Worm (Caenorhabditis elegans) whole organism, dauer: Measurements from ENCODE around the gene E02C12.12.
"Not testable (repeated sequence)": the region's sequence is repeated elsewhere in the genome, so short reads cannot be mapped to it uniquely, and the experiment has no call there.

Experiments
- unc-62 ChIP-seq: sonication (generic microtip); optimal IDR thresholded peaks from 2 replicates; lab custom pipeline; 2017; ENCODE audit warnings: missing biosample characterization, missing genetic modification reagents, missing genetic modification characterization

E02C12.12 gene

DNA sequence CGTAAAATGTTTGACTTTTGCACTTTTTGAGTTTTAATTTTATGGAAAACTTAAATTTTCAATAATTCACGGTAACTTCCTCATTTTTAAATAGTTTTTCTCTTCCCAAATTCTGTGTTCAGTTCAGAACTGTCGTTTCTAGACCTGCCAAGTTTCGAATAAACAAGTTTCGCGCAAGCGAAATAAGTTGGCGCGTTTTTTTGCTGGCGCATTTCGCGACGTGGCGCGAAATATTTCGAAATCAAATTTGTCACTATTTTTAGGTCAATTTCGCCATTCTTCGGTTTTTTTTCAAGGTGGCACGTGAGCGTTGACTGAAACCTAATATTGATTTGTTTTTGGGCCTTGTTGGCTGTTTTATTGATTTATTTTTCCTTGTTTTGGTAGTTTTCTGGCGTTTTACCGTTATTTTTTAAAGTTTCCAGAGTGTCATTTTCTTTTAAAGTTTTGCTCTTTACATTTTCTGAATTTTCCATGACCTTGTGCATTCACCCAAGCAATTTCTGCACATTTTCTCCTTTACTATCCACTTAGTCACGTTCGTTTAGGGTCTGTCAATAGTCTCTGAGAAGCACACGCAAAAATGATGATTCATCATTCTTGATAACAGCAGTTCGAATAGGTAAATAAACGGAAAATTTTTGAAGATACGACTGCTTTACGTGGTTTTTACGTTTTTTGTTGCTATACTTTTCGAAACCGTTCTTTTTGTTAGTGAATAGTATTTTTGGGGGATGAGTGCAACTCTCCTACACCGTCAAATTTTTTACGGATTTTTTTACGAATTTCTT, 620 bp upstream of the E02C12.12 start:
- TF ChIP-seq unc-62 (GFP tag; lab: Kevin White, UChicago): no peak

DNA sequence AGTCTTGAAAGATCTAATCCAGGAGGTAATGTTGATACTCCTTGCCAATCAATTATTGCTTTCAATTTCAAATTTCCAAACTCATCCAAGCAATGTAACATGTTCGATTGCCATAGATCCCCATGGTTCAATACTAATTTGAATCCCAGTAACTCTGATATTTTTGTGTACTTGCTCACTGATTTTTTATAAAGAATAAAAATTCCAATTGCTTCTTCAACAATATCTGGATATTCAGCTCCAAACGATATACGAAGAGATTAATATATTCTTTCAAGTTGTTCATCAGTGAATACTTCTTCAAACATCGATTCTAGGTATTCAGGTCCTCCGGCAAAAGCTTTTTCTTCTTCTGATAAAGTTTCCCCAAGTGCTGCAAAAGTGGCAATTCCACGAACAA, 2.3 kb downstream of the E02C12.12 start, which contains the start of gene E02C12.11:
Gene E02C12.11, minus strand, starts transcription at position 101 of the 400 bp plus-strand sequence.
- TF ChIP-seq unc-62 (GFP tag; lab: Kevin White, UChicago): not testable (repeated sequence)

DNA sequence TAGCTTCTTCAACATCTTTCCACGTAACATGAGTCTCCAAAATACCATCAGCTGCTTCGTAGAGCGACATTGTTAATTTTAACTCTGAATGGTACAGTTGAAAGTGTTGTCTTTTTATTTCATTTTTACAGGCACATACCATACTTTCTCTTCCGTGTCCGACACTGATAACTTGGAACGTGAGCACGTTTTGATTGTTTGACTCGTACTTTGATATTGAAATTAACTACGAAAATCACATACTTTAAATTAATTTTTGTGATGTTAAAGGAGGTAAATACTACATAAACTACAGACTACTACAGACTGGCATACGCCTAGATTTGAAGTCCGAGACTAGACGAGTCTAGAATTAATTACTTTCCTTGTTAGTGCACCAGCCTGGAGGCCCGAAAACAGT, 3.8 kb downstream of the E02C12.12 start, which contains the start of gene E02C12.10:
Gene E02C12.10, minus strand, starts transcription at position 75 of the 400 bp plus-strand sequence.
- no peak for TF ChIP-seq unc-62 (GFP tag; lab: Kevin White, UChicago)

DNA sequence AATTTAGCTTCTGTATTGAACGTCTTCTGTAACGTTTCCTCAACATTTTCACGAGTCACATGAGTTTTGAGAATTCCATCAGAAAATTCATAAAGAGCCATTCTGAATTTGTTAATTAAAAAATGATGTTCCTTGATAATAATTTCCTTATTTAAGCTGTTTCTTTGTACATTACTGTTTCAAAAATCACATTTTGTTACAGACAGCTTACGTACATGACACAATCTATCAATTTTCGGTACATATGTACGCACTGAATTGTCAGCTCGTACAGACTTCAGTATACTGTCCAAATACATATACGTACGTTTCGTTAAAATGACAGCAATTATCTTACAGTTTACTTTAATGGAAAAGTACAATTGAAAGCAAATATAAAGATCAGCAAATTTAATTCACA, 5.7 kb downstream of the E02C12.12 start, which contains the start of gene E02C12.19:
Gene E02C12.19, minus strand, starts transcription at position 101 of the 400 bp plus-strand sequence.
- TF ChIP-seq unc-62 (GFP tag; lab: Kevin White, UChicago): no peak

DNA sequence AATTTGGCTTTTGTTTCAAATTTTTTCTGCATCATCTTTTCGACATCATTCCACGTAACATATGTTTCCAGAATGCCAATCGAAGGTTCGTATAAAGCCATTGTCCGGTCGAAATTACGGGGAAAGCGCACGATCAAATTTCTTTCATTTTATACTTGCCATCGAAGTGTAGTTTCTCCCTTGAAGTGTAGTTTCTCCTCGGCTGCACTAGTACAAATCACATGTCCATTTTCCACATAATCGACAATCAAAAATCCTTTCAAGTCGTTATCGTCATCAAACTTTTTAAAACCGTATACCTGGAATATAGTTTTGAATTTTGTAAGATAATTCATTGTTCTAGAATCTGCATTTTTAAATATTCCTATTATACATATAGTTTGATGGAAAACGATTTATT, 6.7 kb downstream of the E02C12.12 start, which contains the start of gene E02C12.9:
Gene E02C12.9, minus strand, starts transcription at position 101 of the 400 bp plus-strand sequence.
- TF ChIP-seq unc-62 (GFP tag; lab: Kevin White, UChicago): no peak

DNA sequence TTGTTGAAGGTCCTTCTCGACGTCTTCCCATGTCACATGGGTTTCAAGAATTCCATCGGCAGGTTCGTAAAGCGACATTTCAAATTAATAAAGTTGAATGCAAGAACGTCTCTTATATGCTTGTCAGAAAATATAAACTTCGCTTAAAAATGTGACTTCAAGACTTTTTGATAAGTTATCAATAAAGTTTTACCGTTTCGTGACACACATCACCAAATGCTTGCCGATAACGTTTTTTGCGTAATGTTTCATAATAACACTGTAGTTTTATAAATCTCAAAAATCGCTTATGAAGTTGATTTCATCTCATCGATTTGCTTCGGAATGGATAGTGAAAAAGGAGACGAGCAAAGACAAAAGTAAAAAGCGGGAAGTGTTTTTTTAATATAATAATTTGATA, 8.6 kb downstream of the E02C12.12 start, which contains the start of gene E02C12.8:
Gene E02C12.8, minus strand, starts transcription at position 141 of the 400 bp plus-strand sequence.
- no peak for TF ChIP-seq unc-62 (GFP tag; lab: Kevin White, UChicago)

DNA sequence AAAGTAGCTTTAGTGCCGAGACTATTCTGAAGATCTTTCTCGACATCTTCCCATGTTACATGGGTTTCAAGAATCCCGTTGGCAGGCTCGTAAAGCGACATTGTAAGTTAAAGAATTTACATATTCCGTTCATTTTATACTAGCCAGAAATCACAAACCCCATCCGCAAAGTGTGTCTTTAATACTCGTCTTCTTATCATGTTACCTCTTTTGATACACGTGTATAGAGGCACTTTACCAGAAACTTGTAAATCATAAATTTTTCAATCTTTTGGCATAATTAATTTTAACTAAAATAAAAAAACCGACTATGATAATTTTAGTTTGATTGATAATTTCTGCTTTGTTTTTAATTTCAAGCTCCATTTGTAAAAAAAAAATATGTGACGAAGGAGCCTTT, 11.1 kb downstream of the E02C12.12 start, which contains the start of gene E02C12.6:
Gene E02C12.6, minus strand, starts transcription at position 101 of the 400 bp plus-strand sequence.
- no peak for TF ChIP-seq unc-62 (GFP tag; lab: Kevin White, UChicago)

DNA sequence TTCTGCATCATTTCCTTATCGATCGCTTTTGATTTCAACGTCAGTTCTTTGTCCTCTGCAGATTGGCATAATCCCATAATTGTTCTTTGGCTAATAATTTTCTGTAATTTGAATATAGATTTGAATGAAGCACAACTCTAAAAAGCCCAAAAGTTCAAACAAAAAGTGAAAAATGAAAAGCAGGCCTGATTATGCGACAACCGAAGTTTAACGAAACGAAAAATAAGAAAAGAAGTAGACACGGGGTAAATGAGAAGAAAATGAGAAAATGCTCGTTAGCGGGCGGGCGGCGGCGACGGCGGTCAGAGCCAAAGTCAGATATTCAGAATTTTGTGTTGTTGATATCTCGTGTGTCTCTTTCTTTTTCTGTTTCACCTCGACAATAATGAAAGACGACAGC, 22.4 kb downstream of the E02C12.12 start, which contains the start of gene gpa-3:
Gene gpa-3, minus strand, starts transcription at position 101 of the 400 bp plus-strand sequence.
- no peak for TF ChIP-seq unc-62 (GFP tag; lab: Kevin White, UChicago)

DNA sequence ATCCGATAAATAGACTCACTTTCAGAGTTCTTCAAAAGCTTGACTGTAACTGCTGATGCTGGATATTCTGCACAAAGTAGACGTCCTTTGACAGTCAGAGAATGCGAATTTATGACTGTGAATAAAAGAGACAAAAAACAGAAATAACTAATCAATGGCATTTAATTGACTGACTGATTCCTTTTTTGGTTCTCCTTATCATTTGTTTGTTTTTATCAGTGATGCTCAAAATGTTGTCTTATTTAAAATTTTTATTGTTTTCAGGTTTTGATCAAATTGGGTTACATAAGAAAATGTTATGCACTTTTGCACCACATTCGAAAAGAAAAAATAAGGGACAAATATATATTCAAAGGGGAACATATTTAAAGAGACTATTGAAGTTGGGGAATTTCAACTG, 25.8 kb downstream of the E02C12.12 start, which contains the start of gene ttr-49:
Gene ttr-49, minus strand, starts transcription at position 171 of the 400 bp plus-strand sequence.
- TF ChIP-seq unc-62 (GFP tag; lab: Kevin White, UChicago): no peak

DNA sequence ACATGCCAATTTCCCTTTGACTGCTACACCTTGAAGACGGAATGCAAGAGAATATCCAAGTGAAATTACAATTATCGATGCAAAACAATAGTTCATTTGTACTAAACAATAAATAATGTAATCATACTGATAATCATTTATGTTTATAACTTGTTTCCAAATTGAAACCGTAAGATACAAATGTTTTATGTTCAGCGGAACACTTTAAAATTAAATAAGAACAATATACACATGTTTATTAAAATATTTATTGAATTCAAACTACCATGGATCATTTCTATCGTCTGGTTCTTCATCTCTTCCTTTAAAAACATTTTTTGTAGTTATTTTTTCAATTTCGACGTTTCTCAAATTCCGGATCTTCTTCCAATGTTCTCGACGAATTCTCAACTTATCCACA, 26.7 kb downstream of the E02C12.12 start, which contains the start of gene ttr-40:
Gene ttr-40, minus strand, starts transcription at position 101 of the 400 bp plus-strand sequence.
- no peak for TF ChIP-seq unc-62 (GFP tag; lab: Kevin White, UChicago)

DNA sequence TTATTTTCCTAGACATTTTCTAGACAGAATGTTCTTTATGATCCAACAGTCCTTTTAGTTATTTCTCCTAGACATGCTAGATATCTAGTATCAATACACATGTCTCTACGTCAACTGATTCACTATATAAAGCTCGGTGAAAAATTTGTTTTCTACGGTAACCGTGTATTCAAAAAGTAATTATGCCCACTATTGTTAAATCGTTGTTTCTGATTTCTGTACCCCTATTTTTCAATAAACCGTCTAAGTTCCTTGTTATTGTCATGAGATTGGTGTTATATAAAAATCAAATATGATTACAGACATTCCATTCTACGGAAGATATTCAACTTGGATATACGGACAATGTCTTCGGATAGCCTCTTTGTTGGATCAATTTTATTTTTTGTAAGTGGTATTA, 29.2 kb downstream of the E02C12.12 start, which contains the start of gene srx-46:
Gene srx-46, plus strand, starts transcription at position 301 of the 400 bp plus-strand sequence.
- no peak for TF ChIP-seq unc-62 (GFP tag; lab: Kevin White, UChicago)

DNA sequence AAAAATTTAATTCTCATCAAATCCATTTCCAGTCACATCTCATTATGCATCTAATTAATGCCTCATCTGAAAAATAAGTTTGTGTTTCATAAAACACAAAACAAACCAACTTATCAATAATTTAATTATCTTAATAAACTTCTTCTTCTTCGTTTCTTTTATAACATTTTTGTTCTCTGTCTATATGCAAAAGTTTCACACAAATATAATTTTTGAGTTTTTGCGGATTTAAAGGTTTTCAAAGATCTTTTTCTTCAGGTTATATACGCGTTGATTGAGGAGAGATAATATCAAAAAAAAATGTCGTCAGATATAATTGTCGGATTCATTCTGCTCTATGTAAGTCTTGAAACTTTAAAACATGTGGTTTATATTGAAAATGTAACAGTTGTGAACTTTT, 32.4 kb downstream of the E02C12.12 start, which contains the start of gene srx-47:
Gene srx-47, plus strand, starts transcription at position 301 of the 400 bp plus-strand sequence.
- no peak for TF ChIP-seq unc-62 (GFP tag; lab: Kevin White, UChicago)

DNA sequence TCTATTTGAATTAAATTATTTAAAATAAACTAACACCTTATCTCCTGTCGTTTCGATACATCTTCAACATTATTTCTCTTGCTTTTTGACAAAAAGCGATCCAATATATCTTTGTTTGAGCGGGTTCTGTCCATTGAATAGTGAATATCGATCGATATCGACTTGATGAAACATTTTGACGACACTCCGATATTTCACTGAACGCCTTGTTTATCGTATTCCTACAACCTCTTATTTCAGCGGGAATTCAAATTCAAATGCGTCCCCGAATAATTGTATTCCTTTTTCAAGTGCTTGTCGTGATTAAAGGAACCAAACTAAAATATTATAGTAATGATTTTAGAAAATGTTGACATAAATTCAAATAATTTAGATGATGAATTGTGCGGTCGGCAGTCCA, 35.3 kb downstream of the E02C12.12 start, which contains the start of the genes K07B1.7 and try-5:
Gene K07B1.7, minus strand, starts transcription at position 159 of the 400 bp plus-strand sequence.
Gene try-5, plus strand, starts transcription at position 241 of the 400 bp plus-strand sequence.
- TF ChIP-seq unc-62 (GFP tag; lab: Kevin White, UChicago): no peak

DNA sequence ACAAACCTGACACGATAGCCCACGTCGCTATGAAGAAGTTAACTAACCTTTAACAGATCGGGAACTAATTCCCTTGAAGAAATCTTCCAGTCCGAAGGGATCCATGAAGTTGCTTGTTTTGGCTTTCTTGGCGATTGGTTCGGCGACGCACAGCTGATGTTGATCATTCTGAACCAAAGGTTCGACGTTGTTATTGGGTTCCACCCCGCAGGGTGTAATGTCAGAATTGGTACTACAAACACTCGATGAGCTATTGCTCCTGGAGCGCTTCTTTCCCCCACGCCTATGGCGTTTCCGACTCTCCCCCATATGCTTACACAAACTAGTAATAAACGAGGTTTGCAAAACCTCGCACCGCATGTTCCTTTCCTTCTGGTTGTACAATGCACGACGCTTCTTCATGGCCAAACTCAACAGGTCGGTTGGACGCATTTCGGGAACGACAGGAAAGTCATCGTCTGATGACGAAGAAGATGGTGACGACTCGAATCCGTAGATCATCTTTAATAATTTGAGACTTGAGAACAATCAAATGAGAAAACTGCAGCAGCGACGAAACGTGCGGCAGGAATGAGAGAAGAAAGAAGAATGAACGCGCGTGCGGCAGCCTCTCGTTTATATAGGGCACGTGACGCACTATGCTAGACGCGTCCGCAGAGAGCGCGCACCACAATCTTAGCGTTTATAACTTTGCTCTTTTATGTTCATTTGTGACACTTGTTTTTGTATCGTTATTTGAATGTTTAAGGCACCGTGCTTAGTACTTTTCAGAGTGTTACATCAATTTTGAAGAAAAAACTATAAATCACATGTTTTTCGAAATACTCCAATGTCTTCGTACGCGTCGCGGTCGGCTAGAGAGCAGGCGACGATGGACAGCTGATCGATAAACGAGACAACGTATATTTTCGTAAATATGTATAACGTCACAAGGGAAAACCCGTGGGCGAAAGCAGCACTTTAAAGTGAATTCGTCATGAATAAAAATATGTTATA, 38.2 kb downstream of the E02C12.12 start, which contains the start of gene tos-1:
Gene tos-1, minus strand, starts transcription at position 575 of the 996 bp plus-strand sequence.
- TF ChIP-seq unc-62 (GFP tag; lab: Kevin White, UChicago): no peak
